Worm (Caenorhabditis elegans) whole organism, young adult: Measurements from ENCODE around the gene Y25C1A.7.

Experiments used
- C17E4.6 ChIP-seq: fragments of 200-800 bp; sonication (Bioruptor generic); IDR thresholded peaks from 2 replicates; pipeline ENCODE4 v1.3.6; 2022; ENCODE audit warnings: missing genetic modification reagents, missing genetic modification characterization, missing compliant biosample characterization
- D2030.7 ChIP-seq: fragments of 200-800 bp; sonication (Bioruptor generic); IDR thresholded peaks from 2 replicates; pipeline ENCODE4 v1.3.6; 2022; ENCODE audit warnings: missing genetic modification reagents, missing genetic modification characterization, missing compliant biosample characterization
- F33H1.4 ChIP-seq: fragments of 200-800 bp; sonication (Bioruptor generic); IDR thresholded peaks from 2 replicates; pipeline ENCODE4 v1.3.6; 2022; ENCODE audit warnings: missing genetic modification reagents, missing genetic modification characterization, missing compliant biosample characterization
- F49E8.2 ChIP-seq: sonication (generic microtip); optimal IDR thresholded peaks from 3 replicates; lab custom pipeline; 2017; ENCODE audit warnings: missing genetic modification characterization, mild to moderate bottlenecking, missing compliant biosample characterization, antibody characterized with exemption, moderate library complexity; ENCODE audit not compliant: insufficient read depth
- Y95B8A.8 ChIP-seq: fragments of 200-800 bp; sonication (Bioruptor generic); IDR thresholded peaks from 2 replicates; pipeline ENCODE4 v1.3.6; 2022; ENCODE audit warnings: missing genetic modification reagents, missing genetic modification characterization, missing compliant biosample characterization
- ZK185.1 ChIP-seq: sonication (generic microtip); optimal IDR thresholded peaks from 2 replicates; lab custom pipeline; 2016; ENCODE audit warnings: mild to moderate bottlenecking, missing genetic modification characterization, missing compliant biosample characterization; ENCODE audit not compliant: poor library complexity, severe bottlenecking
- ama-1 ChIP-seq, 3 experiments: fragments of 150-350 bp in 1 of 3; sonication (generic microtip) in 2 of 3; optimal IDR thresholded peaks; 2 replicates each; lab custom pipeline; 2014 to 2018; ENCODE audit warnings: missing biosample characterization in 2 of 3, missing genetic modification characterization in 2 of 3, missing genetic modification reagents in 2 of 3
- atf-7 ChIP-seq: sonication (generic microtip); optimal IDR thresholded peaks from 2 replicates; lab custom pipeline; 2017; ENCODE audit warnings: mild to moderate bottlenecking, missing genetic modification characterization, missing compliant biosample characterization
- bed-2 ChIP-seq: fragments of 200-800 bp; sonication (Bioruptor generic); IDR thresholded peaks from 2 replicates; pipeline ENCODE4 v1.3.6; 2022; ENCODE audit warnings: missing genetic modification reagents, missing genetic modification characterization, missing compliant biosample characterization
- ccch-3 ChIP-seq: fragments of 200-800 bp; sonication (Bioruptor generic); optimal IDR thresholded peaks from 2 replicates; lab custom pipeline; 2018; ENCODE audit warnings: mild to moderate bottlenecking, missing genetic modification characterization, missing compliant biosample characterization
- ceh-27 ChIP-seq: fragments of 200-800 bp; sonication (Bioruptor generic); optimal IDR thresholded peaks from 2 replicates; lab custom pipeline; 2018; ENCODE audit warnings: mild to moderate bottlenecking, missing genetic modification characterization, moderate library complexity, missing compliant biosample characterization
- ceh-91 ChIP-seq: fragments of 200-800 bp; sonication (Bioruptor generic); IDR thresholded peaks from 2 replicates; pipeline ENCODE4 v1.3.6; 2022; ENCODE audit warnings: missing genetic modification reagents, missing genetic modification characterization, missing compliant biosample characterization
- chd-7 ChIP-seq: sonication (generic microtip); optimal IDR thresholded peaks from 2 replicates; lab custom pipeline; 2016; ENCODE audit warnings: mild to moderate bottlenecking, missing genetic modification characterization, moderate library complexity, missing compliant biosample characterization
- dpff-1 ChIP-seq: sonication (generic microtip); optimal IDR thresholded peaks from 2 replicates; lab custom pipeline; 2017; ENCODE audit warnings: mild to moderate bottlenecking, missing genetic modification characterization, missing compliant biosample characterization
- egl-18 ChIP-seq: fragments of 200-800 bp; sonication (Bioruptor generic); IDR thresholded peaks from 2 replicates; pipeline ENCODE4 v1.3.6; 2022; ENCODE audit warnings: missing genetic modification reagents, missing genetic modification characterization, missing compliant biosample characterization
- egrh-3 ChIP-seq: fragments of 200-800 bp; sonication (Bioruptor generic); IDR thresholded peaks from 2 replicates; pipeline ENCODE4 v1.3.6; 2022; ENCODE audit warnings: missing genetic modification reagents, missing genetic modification characterization, missing compliant biosample characterization
- him-1 ChIP-seq: sonication (generic microtip); optimal IDR thresholded peaks from 2 replicates; lab custom pipeline; 2016; ENCODE audit warnings: missing genotype, missing genetic modification reagents, missing genetic modification characterization, missing compliant biosample characterization
- hlh-12 ChIP-seq: sonication (generic microtip); optimal IDR thresholded peaks from 2 replicates; lab custom pipeline; 2016; ENCODE audit warnings: missing genetic modification characterization, missing compliant biosample characterization
- hmg-20 ChIP-seq: fragments of 200-800 bp; sonication (Bioruptor generic); IDR thresholded peaks from 2 replicates; pipeline ENCODE4 v1.3.6; 2022; ENCODE audit warnings: missing genetic modification reagents, missing genetic modification characterization, missing compliant biosample characterization
- hsf-1 ChIP-seq: fragments of 200-800 bp; sonication (Bioruptor generic); IDR thresholded peaks from 2 replicates; pipeline ENCODE4 v1.3.6; 2022; ENCODE audit warnings: missing genetic modification reagents, missing genetic modification characterization, missing compliant biosample characterization
- lag-1 ChIP-seq: fragments of 200-800 bp; sonication (Bioruptor generic); IDR thresholded peaks from 2 replicates; pipeline ENCODE4 v1.3.6; 2022; ENCODE audit warnings: missing genetic modification reagents, missing genetic modification characterization, missing compliant biosample characterization
- let-526 ChIP-seq: fragments of 200-800 bp; sonication (Bioruptor generic); IDR thresholded peaks from 2 replicates; pipeline ENCODE4 v1.3.6; 2022; ENCODE audit warnings: missing genetic modification reagents, missing genetic modification characterization, missing compliant biosample characterization
- lin-35 ChIP-seq, 3 experiments: fragments of 150-350 bp in 2 of 3; sonication (generic microtip) in 1 of 3; optimal IDR thresholded peaks; 2 replicates each; lab custom pipeline; 2014 to 2018; ENCODE audit warnings: missing biosample characterization in 3 of 3, missing genetic modification characterization in 3 of 3, missing genetic modification reagents in 3 of 3
- lin-40 ChIP-seq: sonication (generic microtip); optimal IDR thresholded peaks from 2 replicates; lab custom pipeline; 2016; ENCODE audit warnings: missing genetic modification characterization, mild to moderate bottlenecking, missing compliant biosample characterization, missing genotype, missing genetic modification reagents
- lsl-1 ChIP-seq: fragments of 200-800 bp; sonication (Bioruptor generic); optimal IDR thresholded peaks from 2 replicates; lab custom pipeline; 2018; ENCODE audit warnings: mild to moderate bottlenecking, missing genetic modification characterization, moderate library complexity, missing compliant biosample characterization
- madf-10 ChIP-seq: sonication (generic microtip); optimal IDR thresholded peaks from 2 replicates; lab custom pipeline; 2016; ENCODE audit warnings: mild to moderate bottlenecking, missing genetic modification characterization, missing compliant biosample characterization
- madf-8 ChIP-seq: fragments of 200-800 bp; sonication (Bioruptor generic); conservative IDR thresholded peaks from 2 replicates; pipeline ENCODE4 v1.3.6; 2022; ENCODE audit warnings: missing genetic modification reagents, missing genetic modification characterization, missing compliant biosample characterization
- mcd-1 ChIP-seq: fragments of 200-800 bp; sonication (Bioruptor generic); IDR thresholded peaks from 2 replicates; pipeline ENCODE4 v1.3.6; 2022; ENCODE audit warnings: missing genetic modification reagents, missing genetic modification characterization, missing compliant biosample characterization
- mes-4 ChIP-seq: sonication (generic microtip); optimal IDR thresholded peaks from 2 replicates; lab custom pipeline; 2016; ENCODE audit warnings: missing genotype, missing genetic modification characterization, missing compliant biosample characterization
- mxl-1 ChIP-seq: sonication (generic microtip); optimal IDR thresholded peaks from 2 replicates; lab custom pipeline; 2016; ENCODE audit warnings: missing genetic modification characterization, missing compliant biosample characterization
- nfya-1 ChIP-seq: sonication (generic microtip); optimal IDR thresholded peaks from 2 replicates; lab custom pipeline; 2017; ENCODE audit warnings: antibody characterized with exemption, missing compliant biosample characterization, missing genetic modification characterization, borderline replicate concordance; ENCODE audit not compliant: insufficient read depth
- nfyb-1 ChIP-seq: fragments of 200-800 bp; sonication (Bioruptor generic); IDR thresholded peaks from 2 replicates; pipeline ENCODE4 v1.3.6; 2022; ENCODE audit warnings: missing genetic modification reagents, missing genetic modification characterization, missing compliant biosample characterization
- nhr-80 ChIP-seq: sonication (generic microtip); optimal IDR thresholded peaks from 2 replicates; lab custom pipeline; 2016; ENCODE audit warnings: missing genetic modification characterization, missing compliant biosample characterization
- pha-4 ChIP-seq: fragments of 150-350 bp; sonication (generic microtip); optimal IDR thresholded peaks from 2 replicates; lab custom pipeline; 2014; ENCODE audit warnings: missing biosample characterization, missing genetic modification reagents, missing genetic modification characterization
- snpc-1.1 ChIP-seq: sonication (generic microtip); optimal IDR thresholded peaks from 2 replicates; lab custom pipeline; 2017; ENCODE audit warnings: missing genetic modification characterization, mild to moderate bottlenecking, missing compliant biosample characterization, antibody characterized with exemption, moderate library complexity, missing genotype, missing genetic modification reagents; ENCODE audit not compliant: insufficient read depth
- zfh-2 ChIP-seq: fragments of 200-800 bp; sonication (Bioruptor generic); conservative IDR thresholded peaks from 2 replicates; pipeline ENCODE4 v1.3.6; 2022; ENCODE audit warnings: missing genetic modification reagents, missing genetic modification characterization, missing compliant biosample characterization
- ztf-22 ChIP-seq: fragments of 200-800 bp; sonication (Bioruptor generic); optimal IDR thresholded peaks from 2 replicates; lab custom pipeline; 2018; ENCODE audit warnings: mild to moderate bottlenecking, missing genetic modification characterization, moderate library complexity, missing compliant biosample characterization
- ztf-26 ChIP-seq: sonication (generic microtip); optimal IDR thresholded peaks from 2 replicates; lab custom pipeline; 2017; ENCODE audit warnings: missing genetic modification characterization, missing compliant biosample characterization
- ztf-28 ChIP-seq: fragments of 200-800 bp; sonication (Bioruptor generic); IDR thresholded peaks from 2 replicates; pipeline ENCODE4 v1.3.6; 2022; ENCODE audit warnings: missing genetic modification reagents, missing genetic modification characterization, missing compliant biosample characterization

The Y25C1A.7 gene

ce11 chrII:3062222-3062621, 8.6 kb downstream of the Y25C1A.7 start (continued):
- TF ChIP-seq madf-8 (GFP tag; lab: Robert Waterston, UW) (peak; percentile 42), lsl-1 (GFP tag; lab: Kevin White, UChicago) (peak; percentile 46), snpc-1.1 (tag; lab: Kevin White, UChicago) (peak; percentile 48), nhr-80 (tag; lab: Kevin White, UChicago) (peak; percentile 12), dpff-1 (tag; lab: Kevin White, UChicago) (no peak), hsf-1 (no peak), F49E8.2 (tag; lab: Kevin White, UChicago) (peak; percentile 18), atf-7 (no peak), Y95B8A.8 (peak; percentile 74; the same call in 1 of the 2 replicates), mxl-1 (tag; lab: Kevin White, UChicago) (no peak), egrh-3 (GFP tag; lab: Robert Waterston, UW) (0 out of 2 replicates have a peak, but pooled peaks have one; percentile 5), D2030.7 (GFP tag; lab: Robert Waterston, UW) (peak; percentile 78), ztf-22 (GFP tag; lab: Kevin White, UChicago) (no peak), mes-4 (no peak), ccch-3 (GFP tag; lab: Kevin White, UChicago) (no peak), let-526 (0 out of 2 replicates have a peak, but pooled peaks have one; percentile 20), nfyb-1 (GFP tag; lab: Robert Waterston, UW) (peak; percentile 88), pha-4 (tag; lab: Kevin White, UChicago) (no peak), ceh-91 (GFP tag; lab: Robert Waterston, UW) (no peak), hmg-20 (GFP tag; lab: Robert Waterston, UW) (peak; percentile 69; the same call in 1 of the 2 replicates), ceh-27 (no peak), ztf-26 (tag; lab: Kevin White, UChicago) (peak; percentile 47), hlh-12 (tag; lab: Kevin White, UChicago) (no peak), F33H1.4 (GFP tag; lab: Robert Waterston, UW) (peak; percentile 56), him-1 (tag; lab: Kevin White, UChicago) (no peak), egl-18 (GFP tag; lab: Robert Waterston, UW) (no peak), lag-1 (no peak), lin-35 (GFP tag; optimal IDR thresholded peaks at IDR 0.05; lab: Kevin White, UChicago) (peak in 1 of 3 experiments; percentile 28), ama-1 (optimal IDR thresholded peaks at IDR 0.05; lab: Kevin White, UChicago) (no peak), ama-1 (GFP tag; optimal IDR thresholded peaks at IDR 0.05; lab: Kevin White, UChicago) (peak in 1 of 2 experiments; percentile 38), ZK185.1 (tag; lab: Kevin White, UChicago) (no peak), nfya-1 (tag; lab: Kevin White, UChicago) (no peak), bed-2 (GFP tag; lab: Robert Waterston, UW) (no peak), madf-10 (tag; lab: Kevin White, UChicago) (peak; percentile 54), ztf-28 (GFP tag; lab: Robert Waterston, UW) (0 out of 2 replicates have a peak, but pooled peaks have one; percentile 48), C17E4.6 (GFP tag; lab: Robert Waterston, UW) (no peak)

- no peak for TF ChIP-seq him-1 (tag; lab: Kevin White, UChicago)
- TF ChIP-seq chd-7 (tag; lab: Kevin White, UChicago): no peak
- TF ChIP-seq zfh-2 (GFP tag; lab: Robert Waterston, UW): peak; percentile 63
- no peak for TF ChIP-seq F33H1.4 (GFP tag; lab: Robert Waterston, UW)
- TF ChIP-seq ztf-22 (GFP tag; lab: Kevin White, UChicago): no peak
- TF ChIP-seq lin-40 (tag; lab: Kevin White, UChicago): no peak
- no peak for TF ChIP-seq mcd-1 (GFP tag; lab: Robert Waterston, UW)
Measured at ce11 chrII:3061605-3062004, 9.3 kb downstream of the Y25C1A.7 start.
